Fruit fly (Drosophila melanogaster): Measurements from ENCODE around the gene CG15260.

The CG15260 gene

DNA sequence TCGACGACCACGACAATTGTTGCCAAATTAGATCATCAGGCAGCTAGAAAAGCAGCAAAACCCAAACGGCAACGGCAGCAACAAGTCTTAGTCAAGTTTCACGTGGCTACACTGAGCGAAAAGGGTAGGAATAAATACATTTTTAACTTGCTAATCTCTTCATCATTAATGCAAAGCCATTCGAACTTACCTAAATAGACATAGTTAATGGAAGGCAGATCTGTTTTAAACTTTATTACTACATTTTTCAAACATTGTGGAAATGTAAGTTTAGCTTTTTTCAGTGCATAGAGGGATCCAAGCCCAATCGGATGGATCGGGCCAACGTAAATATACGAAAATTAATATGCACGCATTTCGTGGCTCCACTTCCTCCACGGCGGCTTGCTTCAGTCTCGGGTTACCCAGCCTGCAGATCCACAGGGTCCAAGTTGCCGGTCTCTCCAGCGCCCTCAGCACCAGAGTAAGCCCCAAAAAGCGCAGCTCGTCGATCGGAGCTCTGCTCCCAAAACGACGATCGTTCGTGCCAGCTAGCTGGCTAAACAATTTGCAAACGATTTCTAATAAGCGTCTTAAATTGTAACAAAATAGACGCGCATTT is 45.3 kb upstream of the CG15260 start:
- TF ChIP-seq Spps (tag; optimal IDR thresholded peaks at IDR 0.05) = no peak
- no peak for TF ChIP-seq CG6854 (GFP tag; optimal IDR thresholded peaks at IDR 0.05)
- TF ChIP-seq CG2712 (tag; optimal IDR thresholded peaks at IDR 0.05) = peak; percentile 39
- TF ChIP-seq CG12769 (tag; optimal IDR thresholded peaks at IDR 0.05) = peak; percentile 23
- peak; percentile 29 for TF ChIP-seq CG4820 (GFP tag; optimal IDR thresholded peaks at IDR 0.05)
- peak; percentile 37 for TF ChIP-seq Oli (tag; optimal IDR thresholded peaks at IDR 0.05)
- TF ChIP-seq pnt (GFP tag; optimal IDR thresholded peaks at IDR 0.05) = peak; percentile 18
- TF ChIP-seq chm (GFP tag; IDR thresholded peaks at IDR 0.05) = no peak
- no peak for TF ChIP-seq CG18764 (GFP tag; optimal IDR thresholded peaks at IDR 0.05)
- TF ChIP-seq Atf6 (GFP tag; IDR thresholded peaks at IDR 0.05) = no peak
- TF ChIP-seq unpg (GFP tag; optimal IDR thresholded peaks at IDR 0.05) = peak; percentile 57
- no peak for TF ChIP-seq Oaz (GFP tag; IDR thresholded peaks at IDR 0.05)
- no peak for TF ChIP-seq pan (optimal IDR thresholded peaks at IDR 0.05)
- peak in 1 of 2 experiments; percentile 9 for TF ChIP-seq pan (GFP tag; optimal IDR thresholded peaks at IDR 0.05 in 1 of 2, IDR thresholded peaks at IDR 0.05 in 1 of 2)
- no peak for TF ChIP-seq Hmx (GFP tag; optimal IDR thresholded peaks at IDR 0.05)
- no peak for TF ChIP-seq gro (GFP tag; optimal IDR thresholded peaks at IDR 0.05)
- TF ChIP-seq odd (GFP tag; optimal IDR thresholded peaks at IDR 0.05) = no peak
- TF ChIP-seq phol (tag; optimal IDR thresholded peaks at IDR 0.05) = peak; percentile 40
- TF ChIP-seq CG6654 (GFP tag; optimal IDR thresholded peaks at IDR 0.05) = no peak
- TF ChIP-seq Dip3 (GFP tag; optimal IDR thresholded peaks at IDR 0.05) = no peak
- no peak for TF ChIP-seq fd3F (GFP tag; optimal IDR thresholded peaks at IDR 0.05)
- TF ChIP-seq Ets65A (GFP tag) = peak; percentile 80
- no peak for TF ChIP-seq CG5180 (GFP tag; optimal IDR thresholded peaks at IDR 0.05)
- TF ChIP-seq usp (GFP tag; optimal IDR thresholded peaks at IDR 0.05) = no peak
- TF ChIP-seq repo (GFP tag; optimal IDR thresholded peaks at IDR 0.05) = no peak
- TF ChIP-seq NC2α (GFP tag; optimal IDR thresholded peaks at IDR 0.05) = no peak
- TF ChIP-seq CG1647 (GFP tag; optimal IDR thresholded peaks at IDR 0.05) = no peak
- TF ChIP-seq CG1024 (GFP tag; IDR thresholded peaks at IDR 0.05) = no peak
- TF ChIP-seq CG14050 (GFP tag; IDR thresholded peaks at IDR 0.05) = no peak
- TF ChIP-seq ERR (GFP tag; optimal IDR thresholded peaks at IDR 0.05) = no peak
- no peak for TF ChIP-seq CG30020 (tag; optimal IDR thresholded peaks at IDR 0.05)
- peak; percentile 21 for TF ChIP-seq Blimp-1 (GFP tag; optimal IDR thresholded peaks at IDR 0.05)
- no peak for TF ChIP-seq crp (GFP tag; optimal IDR thresholded peaks at IDR 0.05)
- no peak for TF ChIP-seq insv (GFP tag; optimal IDR thresholded peaks at IDR 0.05)
- no peak for TF ChIP-seq pzg (GFP tag; optimal IDR thresholded peaks at IDR 0.05)
- 0 out of 3 replicates have a peak, but pooled peaks have one; percentile 29 for TF ChIP-seq row (GFP tag; IDR thresholded peaks at IDR 0.05)
- TF ChIP-seq esg (GFP tag; conservative IDR thresholded peaks at IDR 0.05) = peak; percentile 61
- TF ChIP-seq CG30431 (GFP tag; optimal IDR thresholded peaks at IDR 0.05) = peak; percentile 15
- TF ChIP-seq sens (GFP tag) = peak; percentile 83
- no peak for TF ChIP-seq dan (GFP tag; IDR thresholded peaks at IDR 0.05)
- 0 out of 2 replicates have a peak, but pooled peaks have one; percentile 37 for TF ChIP-seq sisA (GFP tag; IDR thresholded peaks at IDR 0.05)
- no peak for TF ChIP-seq CG13424 (tag; optimal IDR thresholded peaks at IDR 0.05)
- TF ChIP-seq hb (GFP tag; IDR thresholded peaks at IDR 0.05; ENCODE audit: partially characterized antibody) = no peak
- no peak for TF ChIP-seq CG17802 (tag; optimal IDR thresholded peaks at IDR 0.05)
- TF ChIP-seq CG17328 (GFP tag; IDR thresholded peaks at IDR 0.05) = peak; percentile 45; the same call in 1 of the 2 replicates
- TF ChIP-seq CG12942 (GFP tag; optimal IDR thresholded peaks at IDR 0.05) = no peak
- TF ChIP-seq CG8281 (tag; optimal IDR thresholded peaks at IDR 0.05) = no peak
- 0 out of 2 replicates have a peak, but pooled peaks have one; percentile 16 for TF ChIP-seq HLH3B (GFP tag; IDR thresholded peaks at IDR 0.05)
- no peak for TF ChIP-seq so (GFP tag; IDR thresholded peaks at IDR 0.05)
- TF ChIP-seq CG14710 (tag; optimal IDR thresholded peaks at IDR 0.05) = peak; percentile 27
- peak; percentile 7 for TF ChIP-seq Hsf (GFP tag; optimal IDR thresholded peaks at IDR 0.05)

Measured in whole organism, embryonic.